Worm (Caenorhabditis elegans): ENCODE results near the gene T26C11.9.

The T26C11.9 gene

ce11 chrX:1857777-1858176, 4.1 kb upstream of the T26C11.9 start:
- TF ChIP-seq nhr-85 (tag) (peak; percentile 2), fkh-4 (tag; optimal IDR thresholded peaks at IDR 0.05; ENCODE audit: borderline replicate concordance) (no peak), lin-39 (tag; optimal IDR thresholded peaks at IDR 0.05) (no peak), unc-98 (GFP tag; IDR thresholded peaks at IDR 0.05) (no peak)

ce11 chrX:1856160-1856559, 2.5 kb upstream of the T26C11.9 start, which contains the start of gene ceh-39:
TSS of gene ceh-39 (minus strand) at chrX:1856172.
- TF ChIP-seq lin-35 (GFP tag; optimal IDR thresholded peaks at IDR 0.05) (peak; percentile 73 to 78), Y116A8C.19 (tag; optimal IDR thresholded peaks at IDR 0.05; ENCODE audit: borderline replicate concordance) (no peak), nhr-47 (tag; optimal IDR thresholded peaks at IDR 0.05) (peak; percentile 70), hpl-2 (GFP tag; optimal IDR thresholded peaks at IDR 0.05) (no peak), mdl-1 (tag; optimal IDR thresholded peaks at IDR 0.05) (peak in 1 of 2 experiments; percentile 67), swsn-7 (tag; optimal IDR thresholded peaks at IDR 0.05) (peak; percentile 62), mef-2 (tag; optimal IDR thresholded peaks at IDR 0.05) (no peak), lin-14 (GFP tag; optimal IDR thresholded peaks at IDR 0.05) (peak; percentile 86), zag-1 (tag; optimal IDR thresholded peaks at IDR 0.05) (no peak), ceh-90 (tag; optimal IDR thresholded peaks at IDR 0.05) (no peak), tbx-2 (tag; optimal IDR thresholded peaks at IDR 0.05) (peak; percentile 72), elt-3 (tag; optimal IDR thresholded peaks at IDR 0.05) (no peak), mab-9 (GFP tag; IDR thresholded peaks at IDR 0.05) (no peak), fkh-8 (tag; optimal IDR thresholded peaks at IDR 0.05) (peak; percentile 80), pax-3 (tag; optimal IDR thresholded peaks at IDR 0.05) (no peak), C04F5.9 (tag; optimal IDR thresholded peaks at IDR 0.05) (no peak), lin-15B (tag; optimal IDR thresholded peaks at IDR 0.05) (peak; percentile 74), tlp-1 (tag; optimal IDR thresholded peaks at IDR 0.05) (no peak), pqm-1 (tag; optimal IDR thresholded peaks at IDR 0.05) (no peak), elt-2 (tag; optimal IDR thresholded peaks at IDR 0.05) (no peak), sox-4 (tag; optimal IDR thresholded peaks at IDR 0.05) (no peak), ztf-4 (tag; optimal IDR thresholded peaks at IDR 0.05) (no peak), dsc-1 (tag; optimal IDR thresholded peaks at IDR 0.05) (peak; percentile 12), snu-23 (GFP tag; optimal IDR thresholded peaks at IDR 0.05) (peak; percentile 67), ceh-88 (GFP tag; IDR thresholded peaks at IDR 0.05) (no peak), vab-15 (tag; optimal IDR thresholded peaks at IDR 0.05) (no peak), egl-13 (tag; optimal IDR thresholded peaks at IDR 0.05) (peak; percentile 20), nhr-76 (tag; optimal IDR thresholded peaks at IDR 0.05) (no peak), sptf-1 (tag; optimal IDR thresholded peaks at IDR 0.05) (no peak), hlh-4 (tag; optimal IDR thresholded peaks at IDR 0.05) (no peak), irx-1 (tag; optimal IDR thresholded peaks at IDR 0.05) (no peak), fos-1 (tag; optimal IDR thresholded peaks at IDR 0.05) (no peak), unc-30 (tag; optimal IDR thresholded peaks at IDR 0.05) (no peak), lin-13 (GFP tag; optimal IDR thresholded peaks at IDR 0.05) (peak; percentile 20), dpl-1 (GFP tag; optimal IDR thresholded peaks at IDR 0.05) (peak; percentile 63 to 85 (median 63)), aha-1 (tag; optimal IDR thresholded peaks at IDR 0.05) (no peak), nhr-20 (tag; optimal IDR thresholded peaks at IDR 0.05) (peak; percentile 47), mep-1 (tag; optimal IDR thresholded peaks at IDR 0.05) (peak; percentile 3), ama-1 (optimal IDR thresholded peaks at IDR 0.05) (no peak), isw-1 (GFP tag; IDR thresholded peaks at IDR 0.05) (peak; percentile 55), ets-5 (GFP tag; IDR thresholded peaks at IDR 0.05) (no peak), ces-1 (GFP tag; optimal IDR thresholded peaks at IDR 0.05) (no peak), sup-37 (GFP tag; optimal IDR thresholded peaks at IDR 0.05) (no peak), nhr-237 (tag; optimal IDR thresholded peaks at IDR 0.05) (no peak), jun-1 (tag; optimal IDR thresholded peaks at IDR 0.05) (no peak), ceh-8 (GFP tag; optimal IDR thresholded peaks at IDR 0.05) (no peak), aly-2 (tag; optimal IDR thresholded peaks at IDR 0.05) (no peak), efl-3 (GFP tag; optimal IDR thresholded peaks at IDR 0.05) (no peak), nhr-77 (tag; optimal IDR thresholded peaks at IDR 0.05) (peak; percentile 31)
